Fruit fly (Drosophila melanogaster): Measurements from ENCODE around the gene Adhr.

Adhr gene

dm6 chr2L:14577167-14577566 is 38.2 kb upstream of the Adhr start (continued):
- no peak for TF ChIP-seq prd (optimal IDR thresholded peaks at IDR 0.05)
- TF ChIP-seq prd (GFP tag; IDR thresholded peaks at IDR 0.05), result peak; percentile 19; the same call in 1 of the 3 replicates
- TF ChIP-seq br (optimal IDR thresholded peaks at IDR 0.05), result no peak
- TF ChIP-seq Drgx (GFP tag; IDR thresholded peaks at IDR 0.05), result no peak
- TF ChIP-seq Bgb (GFP tag; IDR thresholded peaks at IDR 0.05; ENCODE audit: partially characterized antibody), result no peak

- peak in 1 of 2 experiments; percentile 18 for TF ChIP-seq eve (GFP tag; optimal IDR thresholded peaks at IDR 0.05)
- TF ChIP-seq twi (tag; optimal IDR thresholded peaks at IDR 0.05), result peak; percentile 12
- TF ChIP-seq gem (tag; optimal IDR thresholded peaks at IDR 0.05), result no peak
- TF ChIP-seq ac (GFP tag; optimal IDR thresholded peaks at IDR 0.05), result peak; percentile 23
- TF ChIP-seq CG15601 (tag; optimal IDR thresholded peaks at IDR 0.05), result no peak
- 0 out of 2 replicates have a peak, but pooled peaks have one; percentile 29 for TF ChIP-seq toy (GFP tag; IDR thresholded peaks at IDR 0.05)
- TF ChIP-seq Vsx1 (GFP tag; optimal IDR thresholded peaks at IDR 0.05), result no peak
- no peak for TF ChIP-seq Taf1 (GFP tag; IDR thresholded peaks at IDR 0.05)
- TF ChIP-seq pum (GFP tag; optimal IDR thresholded peaks at IDR 0.05), result no peak
- TF ChIP-seq Drgx (GFP tag; IDR thresholded peaks at IDR 0.05), result no peak
- TF ChIP-seq sens (GFP tag), result peak; percentile 8
- no peak for TF ChIP-seq CG17568 (GFP tag; optimal IDR thresholded peaks at IDR 0.05)
- TF ChIP-seq CG9727 (GFP tag; optimal IDR thresholded peaks at IDR 0.05), result peak; percentile 32
- TF ChIP-seq CG15479 (GFP tag; optimal IDR thresholded peaks at IDR 0.05), result peak; percentile 29
- TF ChIP-seq Blimp-1 (GFP tag; optimal IDR thresholded peaks at IDR 0.05), result peak; percentile 4
- TF ChIP-seq pnt (GFP tag; optimal IDR thresholded peaks at IDR 0.05), result no peak
- no peak for TF ChIP-seq dati (GFP tag; IDR thresholded peaks at IDR 0.05)
- TF ChIP-seq dmrt11E (tag; optimal IDR thresholded peaks at IDR 0.05), result peak; percentile 2
- peak; percentile 71 for TF ChIP-seq D (optimal IDR thresholded peaks at IDR 0.05)
- TF ChIP-seq D (GFP tag; optimal IDR thresholded peaks at IDR 0.05), result no peak
- no peak for TF ChIP-seq insv (GFP tag; optimal IDR thresholded peaks at IDR 0.05)
- TF ChIP-seq bab2 (GFP tag; optimal IDR thresholded peaks at IDR 0.05), result no peak
- TF ChIP-seq peb (GFP tag; IDR thresholded peaks at IDR 0.05), result no peak
- TF ChIP-seq CG18262 (tag; optimal IDR thresholded peaks at IDR 0.05), result no peak
- peak in 1 of 2 experiments; percentile 60 for TF ChIP-seq tll (GFP tag; optimal IDR thresholded peaks at IDR 0.05)
- no peak for TF ChIP-seq B-H2 (GFP tag; optimal IDR thresholded peaks at IDR 0.05)
- TF ChIP-seq fru (optimal IDR thresholded peaks at IDR 0.05), result no peak
- TF ChIP-seq chm (GFP tag; IDR thresholded peaks at IDR 0.05), result no peak
These were observed 35.9 kb upstream of the Adhr start for dm6 chr2L:14579449-14579848.

dm6 chr2L:14580693-14581572 is 34.4 kb upstream of the Adhr start:
- TF ChIP-seq hkb (optimal IDR thresholded peaks at IDR 0.05) (no peak), hkb (GFP tag; IDR thresholded peaks at IDR 0.05) (0 out of 2 replicates have a peak, but pooled peaks have one; percentile 7), CTCF (GFP tag; optimal IDR thresholded peaks at IDR 0.05) (peak; percentile 87), CG6854 (GFP tag; optimal IDR thresholded peaks at IDR 0.05) (no peak), hth (optimal IDR thresholded peaks at IDR 0.05) (peak; percentile 29), Sox100B (GFP tag; optimal IDR thresholded peaks at IDR 0.05) (no peak), CG30431 (GFP tag; optimal IDR thresholded peaks at IDR 0.05) (no peak), CG7357 (GFP tag; IDR thresholded peaks at IDR 0.05) (0 out of 3 replicates have a peak, but pooled peaks have one; percentile 19), gcm (GFP tag; optimal IDR thresholded peaks at IDR 0.05) (peak; percentile 20), CG7745 (tag; optimal IDR thresholded peaks at IDR 0.05) (peak; percentile 84), Abd-B (GFP tag; optimal IDR thresholded peaks at IDR 0.05) (peak; percentile 4), lab (GFP tag; optimal IDR thresholded peaks at IDR 0.05) (peak; percentile 66), CG18011 (GFP tag; optimal IDR thresholded peaks at IDR 0.05) (no peak), gsb (GFP tag; IDR thresholded peaks at IDR 0.05) (no peak), CG15073 (GFP tag; optimal IDR thresholded peaks at IDR 0.05) (no peak), Awh (GFP tag; IDR thresholded peaks at IDR 0.05) (peak; percentile 95), CG4328 (GFP tag; optimal IDR thresholded peaks at IDR 0.05) (peak; percentile 12), CG1024 (GFP tag; IDR thresholded peaks at IDR 0.05) (no peak), CG17328 (GFP tag; IDR thresholded peaks at IDR 0.05) (no peak)
